Fruit fly (Drosophila melanogaster): ENCODE data around the gene CG14210.

The CG14210 gene

DNA sequence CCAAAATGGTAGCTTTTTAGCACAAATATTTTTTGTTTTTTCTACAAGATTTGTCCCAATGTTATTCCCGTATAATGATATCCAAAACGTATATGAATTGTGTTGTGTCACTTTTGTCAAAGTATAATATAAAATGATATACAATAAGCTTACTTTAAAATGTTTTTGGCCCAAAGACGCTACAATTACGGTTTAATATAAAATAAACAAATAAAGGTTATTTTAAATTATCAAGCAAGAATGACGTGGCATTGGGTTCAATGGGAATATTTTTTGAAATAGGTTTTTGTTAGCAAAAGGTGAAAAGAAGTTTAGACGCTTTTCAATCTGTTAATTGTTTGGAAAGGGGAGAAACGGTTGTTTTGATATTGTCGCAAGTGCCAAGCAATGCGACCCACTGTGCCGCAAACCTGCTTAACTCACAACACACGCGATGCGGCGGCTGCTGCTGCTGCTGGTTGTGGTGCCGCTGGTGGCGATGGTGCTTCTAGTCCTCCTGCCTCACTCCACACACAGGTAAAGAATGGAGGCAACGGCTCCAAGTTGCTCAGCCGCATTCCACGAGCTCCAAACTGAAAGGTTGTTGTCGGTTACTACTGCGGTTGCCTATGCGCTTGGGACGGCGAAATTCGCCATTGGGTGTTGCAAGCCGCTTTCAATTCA is 47.3 kb downstream of the CG14210 start (continued):
- no peak for TF ChIP-seq CG6791 (GFP tag; IDR thresholded peaks at IDR 0.05; ENCODE audit: partially characterized antibody)
- TF ChIP-seq ara (GFP tag; IDR thresholded peaks at IDR 0.05) = no peak
- TF ChIP-seq CrebB (tag; optimal IDR thresholded peaks at IDR 0.05) = no peak
- TF ChIP-seq Spps (tag; optimal IDR thresholded peaks at IDR 0.05) = peak; percentile 37
- no peak for TF ChIP-seq otp (GFP tag; IDR thresholded peaks at IDR 0.05)
- no peak for TF ChIP-seq fru (optimal IDR thresholded peaks at IDR 0.05)
- TF ChIP-seq ap (GFP tag; IDR thresholded peaks at IDR 0.05) = no peak
- no peak for TF ChIP-seq ERR (GFP tag; optimal IDR thresholded peaks at IDR 0.05)
- peak; percentile 62 for TF ChIP-seq Nf-YC (tag; optimal IDR thresholded peaks at IDR 0.05)
- no peak; the same call in 1 of the 2 replicates for TF ChIP-seq CG14014 (GFP tag; IDR thresholded peaks at IDR 0.05)
- TF ChIP-seq ab (GFP tag; optimal IDR thresholded peaks at IDR 0.05) = peak; percentile 4
- no peak for TF ChIP-seq Fer1 (GFP tag; optimal IDR thresholded peaks at IDR 0.05)
- no peak for TF ChIP-seq tup (GFP tag; optimal IDR thresholded peaks at IDR 0.05)
- peak; percentile 37 for TF ChIP-seq CG10267 (tag; optimal IDR thresholded peaks at IDR 0.05)
- peak; percentile 2 for TF ChIP-seq CG12155 (GFP tag; optimal IDR thresholded peaks at IDR 0.05)
- TF ChIP-seq CG30020 (tag; optimal IDR thresholded peaks at IDR 0.05) = no peak
- TF ChIP-seq Gug (GFP tag; IDR thresholded peaks at IDR 0.05) = no peak
- TF ChIP-seq Hr51 (GFP tag; optimal IDR thresholded peaks at IDR 0.05) = peak in 1 of 2 experiments; percentile 49
- TF ChIP-seq lab (GFP tag; optimal IDR thresholded peaks at IDR 0.05) = peak; percentile 50
- no peak for TF ChIP-seq BEAF-32 (GFP tag; optimal IDR thresholded peaks at IDR 0.05)
- TF ChIP-seq Stat92E (GFP tag; optimal IDR thresholded peaks at IDR 0.05) = no peak
- no peak for TF ChIP-seq ci (GFP tag; IDR thresholded peaks at IDR 0.05)
- peak; percentile 43 for TF ChIP-seq CG14710 (tag; optimal IDR thresholded peaks at IDR 0.05)
- no peak for TF ChIP-seq CG10321 (GFP tag; IDR thresholded peaks at IDR 0.05)
- TF ChIP-seq toy (GFP tag; IDR thresholded peaks at IDR 0.05) = no peak
- TF ChIP-seq HLH54F (GFP tag; optimal IDR thresholded peaks at IDR 0.05) = peak; percentile 37
- TF ChIP-seq CG4730 (GFP tag; IDR thresholded peaks at IDR 0.05) = 0 out of 2 replicates have a peak, but pooled peaks have one; percentile 11
- no peak for TF ChIP-seq CG43689 (GFP tag; IDR thresholded peaks at IDR 0.05)
- TF ChIP-seq bbx (GFP tag; IDR thresholded peaks at IDR 0.05; ENCODE audit: partially characterized antibody) = no peak
- no peak for TF ChIP-seq Sry-β (GFP tag; optimal IDR thresholded peaks at IDR 0.05)
- no peak for TF ChIP-seq sisA (GFP tag; IDR thresholded peaks at IDR 0.05)
- TF ChIP-seq Dbx (GFP tag; IDR thresholded peaks at IDR 0.05) = no peak
- TF ChIP-seq sqz (GFP tag; optimal IDR thresholded peaks at IDR 0.05) = no peak
- no peak for TF ChIP-seq Lhr (GFP tag; optimal IDR thresholded peaks at IDR 0.05)
- no peak for TF ChIP-seq br (optimal IDR thresholded peaks at IDR 0.05)
- TF ChIP-seq fu2 (GFP tag; optimal IDR thresholded peaks at IDR 0.05) = no peak
- peak; percentile 85 for TF ChIP-seq CG7556 (GFP tag; optimal IDR thresholded peaks at IDR 0.05)
- TF ChIP-seq ftz-f1 (GFP tag; optimal IDR thresholded peaks at IDR 0.05) = no peak
- no peak for TF ChIP-seq CG2889 (GFP tag; IDR thresholded peaks at IDR 0.05)
- peak; percentile 56 for TF ChIP-seq CG3281 (GFP tag; optimal IDR thresholded peaks at IDR 0.05)
- 0 out of 2 replicates have a peak, but pooled peaks have one; percentile 26 for TF ChIP-seq CG4404 (GFP tag; IDR thresholded peaks at IDR 0.05)
- TF ChIP-seq gt (GFP tag; IDR thresholded peaks at IDR 0.05) = no peak
- TF ChIP-seq Poxn (GFP tag; IDR thresholded peaks at IDR 0.05) = no peak
- no peak for TF ChIP-seq YL-1 (GFP tag; optimal IDR thresholded peaks at IDR 0.05)
- TF ChIP-seq CG12299 (tag; optimal IDR thresholded peaks at IDR 0.05) = no peak
- TF ChIP-seq CG7839 (tag; optimal IDR thresholded peaks at IDR 0.05) = peak; percentile 73
- no peak for TF ChIP-seq CG14667 (GFP tag; IDR thresholded peaks at IDR 0.05)
- TF ChIP-seq zfh2 (GFP tag; optimal IDR thresholded peaks at IDR 0.05) = peak; percentile 41
- no peak for TF ChIP-seq CG11398 (GFP tag; optimal IDR thresholded peaks at IDR 0.05)
- TF ChIP-seq CG4360 (GFP tag; IDR thresholded peaks at IDR 0.05) = no peak
- no peak for TF ChIP-seq en (GFP tag; optimal IDR thresholded peaks at IDR 0.05)

All from whole organism, embryonic.